Worm (Caenorhabditis elegans) whole organism, L4 larva: ENCODE data around the gene F18A12.7.

Source experiments
- F37D6.2 ChIP-seq: sonication (generic microtip); optimal IDR thresholded peaks from 2 replicates; lab custom pipeline; 2016; ENCODE audit warnings: mild to moderate bottlenecking, missing genetic modification characterization, missing compliant biosample characterization
- R02D3.7 ChIP-seq: fragments of 150-350 bp; sonication (generic microtip); optimal IDR thresholded peaks from 3 replicates; lab custom pipeline; 2014; ENCODE audit warnings: missing biosample characterization, missing genetic modification characterization
- T20F7.1 ChIP-seq: fragments of 200-800 bp; sonication (Bioruptor generic); optimal IDR thresholded peaks from 2 replicates; lab custom pipeline; 2018; ENCODE audit warnings: mild to moderate bottlenecking, missing genetic modification characterization, missing compliant biosample characterization
- T26A8.4 ChIP-seq: fragments of 200-800 bp; sonication (Bioruptor generic); IDR thresholded peaks from 2 replicates; pipeline ENCODE4 v1.3.6; 2022; ENCODE audit warnings: missing genetic modification characterization, missing compliant biosample characterization
- Y105C5A.15 ChIP-seq: fragments of 200-800 bp; sonication (Bioruptor generic); IDR thresholded peaks from 2 replicates; pipeline ENCODE4 v1.3.6; 2022; ENCODE audit warnings: missing genetic modification characterization, missing compliant biosample characterization
- Y5F2A.4 ChIP-seq: fragments of 200-800 bp; sonication (Bioruptor generic); optimal IDR thresholded peaks from 2 replicates; lab custom pipeline; 2018; ENCODE audit warnings: mild to moderate bottlenecking, missing genetic modification characterization, missing compliant biosample characterization
- Y75B8A.6 ChIP-seq: fragments of 200-800 bp; sonication (Bioruptor generic); IDR thresholded peaks from 2 replicates; pipeline ENCODE4 v1.3.6; 2022; ENCODE audit warnings: missing genetic modification reagents, missing genetic modification characterization, missing compliant biosample characterization
- aha-1 ChIP-seq: fragments of 150-350 bp; peaks from one replicate; lab custom pipeline; 2014; ENCODE audit warnings: missing biosample characterization, missing genetic modification characterization
- attf-4 ChIP-seq: sonication (generic microtip); optimal IDR thresholded peaks from 3 replicates; lab custom pipeline; 2017; ENCODE audit warnings: missing biosample characterization, missing genetic modification characterization
- daf-16 ChIP-seq, 3 experiments: sonication (generic microtip); optimal IDR thresholded peaks; 2 replicates each; lab custom pipeline; 2016 to 2017; ENCODE audit warnings: missing genetic modification characterization in 3 of 3, missing genetic modification reagents in 3 of 3, mild to moderate bottlenecking in 2 of 3, missing compliant biosample characterization in 2 of 3, missing biosample characterization in 1 of 3, moderate library complexity in 1 of 3
- daf-19 ChIP-seq: fragments of 200-800 bp; sonication (Bioruptor generic); conservative IDR thresholded peaks from 2 replicates; pipeline ENCODE4 v1.3.6; 2022; ENCODE audit warnings: missing genetic modification characterization, missing compliant biosample characterization
- dmd-9 ChIP-seq: fragments of 200-800 bp; sonication (Bioruptor generic); IDR thresholded peaks from 2 replicates; pipeline ENCODE4 v1.3.6; 2022; ENCODE audit warnings: missing genetic modification reagents, missing genetic modification characterization, missing compliant biosample characterization
- egl-27 ChIP-seq: sonication (generic microtip); optimal IDR thresholded peaks from 3 replicates; lab custom pipeline; 2017; ENCODE audit warnings: missing biosample characterization, missing genetic modification reagents, missing genetic modification characterization
- fkh-10 ChIP-seq: fragments of 150-350 bp; optimal IDR thresholded peaks from 2 replicates; lab custom pipeline; 2014; ENCODE audit warnings: missing biosample characterization, missing genetic modification reagents, missing genetic modification characterization
- gei-8 ChIP-seq: fragments of 200-800 bp; sonication (Bioruptor generic); optimal IDR thresholded peaks from 2 replicates; lab custom pipeline; 2018; ENCODE audit warnings: mild to moderate bottlenecking, missing genetic modification characterization, missing compliant biosample characterization
- hlh-11 ChIP-seq: fragments of 200-800 bp; sonication (Bioruptor generic); optimal IDR thresholded peaks from 2 replicates; lab custom pipeline; 2018; ENCODE audit warnings: mild to moderate bottlenecking, missing genetic modification characterization, missing compliant biosample characterization
- lim-7 ChIP-seq: fragments of 200-800 bp; sonication (Bioruptor generic); IDR thresholded peaks from 2 replicates; pipeline ENCODE4 v1.3.6; 2022; ENCODE audit warnings: missing genetic modification characterization, missing compliant biosample characterization
- lin-29 ChIP-seq: fragments of 200-800 bp; sonication (Bioruptor generic); IDR thresholded peaks from 2 replicates; pipeline ENCODE4 v1.3.6; 2022; ENCODE audit warnings: missing genetic modification reagents, missing genetic modification characterization, missing compliant biosample characterization
- madf-5 ChIP-seq, 2 experiments: fragments of 200-800 bp; sonication (Bioruptor generic); IDR thresholded peaks; 2 replicates each; pipeline ENCODE4 v1.3.6; 2022; ENCODE audit warnings: missing compliant biosample characterization in 2 of 2, missing genetic modification characterization in 2 of 2
- mdl-1 ChIP-seq, 2 experiments: fragments of 150-350 bp in 1 of 2; sonication (generic microtip) in 1 of 2; optimal IDR thresholded peaks; 2 replicates each; lab custom pipeline; 2014 to 2017; ENCODE audit warnings: missing biosample characterization in 2 of 2, missing genetic modification characterization in 2 of 2
- mep-1 ChIP-seq: fragments of 150-350 bp; sonication (generic microtip); optimal IDR thresholded peaks from 3 replicates; lab custom pipeline; 2014; ENCODE audit warnings: missing biosample characterization, missing genetic modification characterization
- mxl-2 ChIP-seq: fragments of 200-800 bp; sonication (Bioruptor generic); conservative IDR thresholded peaks from 2 replicates; pipeline ENCODE4 v1.3.6; 2022; ENCODE audit warnings: missing genetic modification reagents, missing genetic modification characterization, missing compliant biosample characterization
- nhr-10 ChIP-seq: fragments of 150-350 bp; optimal IDR thresholded peaks from 2 replicates; lab custom pipeline; 2014; ENCODE audit warnings: missing biosample characterization, missing genetic modification characterization
- nhr-48 ChIP-seq: sonication (generic microtip); optimal IDR thresholded peaks from 2 replicates; lab custom pipeline; 2016; ENCODE audit warnings: mild to moderate bottlenecking, missing genetic modification characterization, missing compliant biosample characterization
- nhr-76 ChIP-seq: fragments of 150-350 bp; optimal IDR thresholded peaks from 2 replicates; lab custom pipeline; 2014; ENCODE audit warnings: missing biosample characterization, missing genetic modification characterization
- pha-4 ChIP-seq, 2 experiments: fragments of 150-350 bp in 1 of 2; fragments of 200-800 bp in 1 of 2; sonication (Bioruptor generic) in 1 of 2; IDR thresholded peaks in 1 of 2; optimal IDR thresholded peaks in 1 of 2; 2 replicates each; pipeline versions ENCODE4 v1.3.6 to Lab custom; 2014 to 2022; ENCODE audit warnings: missing genetic modification characterization in 2 of 2, missing genetic modification reagents in 2 of 2, missing biosample characterization in 1 of 2, missing compliant biosample characterization in 1 of 2
- rbr-2 ChIP-seq: sonication (generic microtip); optimal IDR thresholded peaks from 2 replicates; lab custom pipeline; 2016; ENCODE audit warnings: missing genotype, missing genetic modification characterization, missing compliant biosample characterization
- saeg-2 ChIP-seq: fragments of 200-800 bp; sonication (Bioruptor generic); IDR thresholded peaks from 2 replicates; pipeline ENCODE4 v1.3.6; 2022; ENCODE audit warnings: missing genetic modification reagents, missing genetic modification characterization, missing compliant biosample characterization
- skn-1 ChIP-seq: fragments of 150-350 bp; optimal IDR thresholded peaks from 2 replicates; lab custom pipeline; 2014; ENCODE audit warnings: missing biosample characterization, missing genetic modification characterization
- snpc-1.2 ChIP-seq: fragments of 200-800 bp; sonication (Bioruptor generic); IDR thresholded peaks from 2 replicates; pipeline ENCODE4 v1.3.6; 2022; ENCODE audit warnings: missing genetic modification reagents, missing genetic modification characterization, missing compliant biosample characterization
- spr-1 ChIP-seq: sonication (generic microtip); optimal IDR thresholded peaks from 2 replicates; lab custom pipeline; 2016; ENCODE audit warnings: mild to moderate bottlenecking, missing genetic modification characterization, missing compliant biosample characterization
- tra-1 ChIP-seq: fragments of 200-800 bp; sonication (Bioruptor generic); IDR thresholded peaks from 2 replicates; pipeline ENCODE4 v1.3.6; 2022; ENCODE audit warnings: missing genetic modification reagents, missing genetic modification characterization, missing compliant biosample characterization
- unc-62 ChIP-seq, 3 experiments: fragments of 150-350 bp in 1 of 3; sonication (generic microtip); optimal IDR thresholded peaks in 2 of 3; peaks in 1 of 3; 1 replicate in 1 of 3; 2 replicates in 2 of 3; lab custom pipeline; 2014 to 2017; ENCODE audit warnings: missing biosample characterization in 3 of 3, missing genetic modification characterization in 3 of 3, missing genetic modification reagents in 3 of 3, missing genotype in 1 of 3
- zag-1 ChIP-seq: fragments of 150-350 bp; optimal IDR thresholded peaks from 2 replicates; lab custom pipeline; 2014; ENCODE audit warnings: missing biosample characterization, missing genetic modification characterization
- zfp-2 ChIP-seq: sonication (generic microtip); optimal IDR thresholded peaks from 2 replicates; lab custom pipeline; 2016; ENCODE audit warnings: mild to moderate bottlenecking, missing genetic modification characterization, missing compliant biosample characterization

The F18A12.7 gene

ce11 chrII:3395484-3395883, 18.8 kb downstream of the F18A12.7 start, which contains the start of gene nep-20:
Gene nep-20 (minus strand): TSS chrII:3395584.
- TF ChIP-seq unc-62 (GFP tag; optimal IDR thresholded peaks at IDR 0.05 in 1 of 2; lab: Kevin White, UChicago) (peak in 1 of 2 experiments; percentile 15), unc-62 (tag; optimal IDR thresholded peaks at IDR 0.05; lab: Kevin White, UChicago) (no peak), pha-4 (GFP tag; IDR thresholded peaks at IDR 0.05; lab: Robert Waterston, UW) (no peak), pha-4 (tag; optimal IDR thresholded peaks at IDR 0.05; lab: Kevin White, UChicago) (no peak), daf-16 (GFP tag; optimal IDR thresholded peaks at IDR 0.05; lab: Kevin White, UChicago) (no peak), daf-16 (tag; optimal IDR thresholded peaks at IDR 0.05; lab: Kevin White, UChicago) (no peak)

ce11 chrII:3387503-3387902, 26.8 kb downstream of the F18A12.7 start, which contains the start of gene T06D4.6:
Gene T06D4.6 (minus strand): TSS chrII:3387603.
- TF ChIP-seq zfp-2 (no peak), T20F7.1 (GFP tag; lab: Kevin White, UChicago) (no peak), T26A8.4 (no peak), daf-16 (GFP tag; optimal IDR thresholded peaks at IDR 0.05; lab: Kevin White, UChicago) (no peak), daf-16 (tag; optimal IDR thresholded peaks at IDR 0.05; lab: Kevin White, UChicago) (no peak), F37D6.2 (no peak), saeg-2 (GFP tag; lab: Robert Waterston, UW) (no peak), spr-1 (tag; lab: Kevin White, UChicago) (no peak), egl-27 (no peak), zag-1 (tag; lab: Kevin White, UChicago) (no peak), dmd-9 (GFP tag; lab: Robert Waterston, UW) (no peak), tra-1 (no peak)

- TF ChIP-seq daf-16 (GFP tag; optimal IDR thresholded peaks at IDR 0.05; lab: Kevin White, UChicago) (no peak), daf-16 (tag; optimal IDR thresholded peaks at IDR 0.05; lab: Kevin White, UChicago) (no peak), lin-29 (GFP tag; lab: Robert Waterston, UW) (no peak), aha-1 (tag; lab: Kevin White, UChicago) (peak; percentile 93), lim-7 (GFP tag; lab: Robert Waterston, UW) (no peak)
Measured at ce11 chrII:3385736-3386135, 28.5 kb downstream of the F18A12.7 start, which contains the start of gene T06D4.2. Gene T06D4.2 (minus strand): TSS chrII:3385905.

- no peak for TF ChIP-seq mep-1 (tag; lab: Kevin White, UChicago)
- TF ChIP-seq unc-62 (GFP tag; optimal IDR thresholded peaks at IDR 0.05 in 1 of 2; lab: Kevin White, UChicago): peak in 1 of 2 experiments; percentile 95
- TF ChIP-seq unc-62 (tag; optimal IDR thresholded peaks at IDR 0.05; lab: Kevin White, UChicago): no peak
Measured at ce11 chrII:3383116-3383515, 31.2 kb downstream of the F18A12.7 start.

ce11 chrII:3381510-3381909, 32.8 kb downstream of the F18A12.7 start, which contains the start of gene T06D4.1:
Gene T06D4.1 (plus strand): TSS chrII:3381830.
- TF ChIP-seq spr-1 (tag; lab: Kevin White, UChicago): no peak
- TF ChIP-seq R02D3.7 (tag; lab: Kevin White, UChicago): no peak
- TF ChIP-seq mep-1 (tag; lab: Kevin White, UChicago): no peak
- TF ChIP-seq Y5F2A.4: no peak
- TF ChIP-seq mdl-1 (tag; optimal IDR thresholded peaks at IDR 0.05; lab: Kevin White, UChicago): no peak
- no peak for TF ChIP-seq fkh-10 (GFP tag; lab: Kevin White, UChicago)
- no peak for TF ChIP-seq Y75B8A.6 (GFP tag; lab: Robert Waterston, UW)
- no peak for TF ChIP-seq Y105C5A.15 (GFP tag; lab: Robert Waterston, UW)
- no peak for TF ChIP-seq unc-62 (GFP tag; optimal IDR thresholded peaks at IDR 0.05 in 1 of 2; lab: Kevin White, UChicago)
- TF ChIP-seq unc-62 (tag; optimal IDR thresholded peaks at IDR 0.05; lab: Kevin White, UChicago): no peak

ce11 chrII:3378275-3378674, 36.0 kb downstream of the F18A12.7 start, which contains the start of gene Y49F6C.2:
Gene Y49F6C.2 (plus strand): TSS chrII:3378575.
- TF ChIP-seq rbr-2 (tag; lab: Kevin White, UChicago): no peak
- TF ChIP-seq snpc-1.2 (GFP tag; lab: Robert Waterston, UW): no peak
- TF ChIP-seq skn-1 (tag; lab: Kevin White, UChicago): no peak
- no peak for TF ChIP-seq nhr-76 (tag; lab: Kevin White, UChicago)
- no peak for TF ChIP-seq egl-27
- TF ChIP-seq gei-8: no peak
- TF ChIP-seq Y75B8A.6 (GFP tag; lab: Robert Waterston, UW): no peak
- no peak for TF ChIP-seq daf-19
- TF ChIP-seq mdl-1 (tag; optimal IDR thresholded peaks at IDR 0.05; lab: Kevin White, UChicago): no peak
- no peak for TF ChIP-seq attf-4 (tag; lab: Kevin White, UChicago)
- TF ChIP-seq hlh-11: no peak
- no peak for TF ChIP-seq nhr-48 (tag; lab: Kevin White, UChicago)
- no peak for TF ChIP-seq madf-5 (GFP tag; IDR thresholded peaks at IDR 0.05; lab: Robert Waterston, UW)
- no peak for TF ChIP-seq mxl-2
- no peak for TF ChIP-seq saeg-2 (GFP tag; lab: Robert Waterston, UW)
- TF ChIP-seq nhr-10 (tag; lab: Kevin White, UChicago): no peak
- no peak for TF ChIP-seq R02D3.7 (tag; lab: Kevin White, UChicago)
- TF ChIP-seq zfp-2: no peak
- no peak for TF ChIP-seq dmd-9 (GFP tag; lab: Robert Waterston, UW)
